Worm (Caenorhabditis elegans): Measurements from ENCODE around the gene C55C3.3.
A peak's percentile ranks its signal among the peaks of the same experiment; 100 is the strongest.

C55C3.3 gene

ce11 chrIV:5691189-5691588, 6.1 kb downstream of the C55C3.3 start:
- peak; percentile 22; the same call in 1 of the 2 replicates for TF ChIP-seq flt-1 (GFP tag; IDR thresholded peaks at IDR 0.05)
- peak; percentile 32; the same call in 1 of the 2 replicates for TF ChIP-seq ztf-23 (GFP tag; IDR thresholded peaks at IDR 0.05)

- TF ChIP-seq T22C8.4 (GFP tag; IDR thresholded peaks at IDR 0.05) = no peak
- no peak for TF ChIP-seq cog-1 (tag; optimal IDR thresholded peaks at IDR 0.05)
- TF ChIP-seq ref-1 (GFP tag; conservative IDR thresholded peaks at IDR 0.05) = no peak
- no peak for TF ChIP-seq ztf-23 (GFP tag; IDR thresholded peaks at IDR 0.05)
- no peak for TF ChIP-seq klf-2 (GFP tag; conservative IDR thresholded peaks at IDR 0.05)
- no peak for TF ChIP-seq tab-1 (GFP tag; IDR thresholded peaks at IDR 0.05)
- no peak for TF ChIP-seq med-1 (GFP tag; optimal IDR thresholded peaks at IDR 0.05; ENCODE audit: insufficient read depth)
- TF ChIP-seq flt-1 (GFP tag; IDR thresholded peaks at IDR 0.05) = no peak
- TF ChIP-seq ztf-29 (GFP tag; IDR thresholded peaks at IDR 0.05) = no peak
Observed at ce11 chrIV:5700372-5700771, 15.3 kb downstream of the C55C3.3 start.

- TF ChIP-seq klf-2 (GFP tag; conservative IDR thresholded peaks at IDR 0.05) (no peak), flt-1 (GFP tag; IDR thresholded peaks at IDR 0.05) (no peak), tab-1 (GFP tag; IDR thresholded peaks at IDR 0.05) (no peak), ref-1 (GFP tag; conservative IDR thresholded peaks at IDR 0.05) (no peak), ztf-23 (GFP tag; IDR thresholded peaks at IDR 0.05) (no peak), ztf-29 (GFP tag; IDR thresholded peaks at IDR 0.05) (no peak), cog-1 (tag; optimal IDR thresholded peaks at IDR 0.05) (no peak), T22C8.4 (GFP tag; IDR thresholded peaks at IDR 0.05) (no peak), med-1 (GFP tag; optimal IDR thresholded peaks at IDR 0.05; ENCODE audit: insufficient read depth) (no peak)
Observed at ce11 chrIV:5701646-5702045, 16.6 kb downstream of the C55C3.3 start.

- TF ChIP-seq klf-2 (GFP tag; conservative IDR thresholded peaks at IDR 0.05) (no peak), med-1 (GFP tag; optimal IDR thresholded peaks at IDR 0.05; ENCODE audit: insufficient read depth) (no peak), cog-1 (tag; optimal IDR thresholded peaks at IDR 0.05) (no peak), T22C8.4 (GFP tag; IDR thresholded peaks at IDR 0.05) (no peak), ztf-23 (GFP tag; IDR thresholded peaks at IDR 0.05) (no peak), flt-1 (GFP tag; IDR thresholded peaks at IDR 0.05) (no peak), ref-1 (GFP tag; conservative IDR thresholded peaks at IDR 0.05) (no peak), tab-1 (GFP tag; IDR thresholded peaks at IDR 0.05) (no peak), ztf-29 (GFP tag; IDR thresholded peaks at IDR 0.05) (no peak)
Observed at ce11 chrIV:5703443-5703842, 18.4 kb downstream of the C55C3.3 start, which contains the start of the genes C55C3.73 and perm-5. C55C3.73 (minus strand) TSS chrIV:5703451. perm-5 (minus strand) TSS chrIV:5703468.

- no peak for TF ChIP-seq tab-1 (GFP tag; IDR thresholded peaks at IDR 0.05)
- TF ChIP-seq ref-1 (GFP tag; conservative IDR thresholded peaks at IDR 0.05) = no peak
Observed at ce11 chrIV:5703917-5704316, 18.8 kb downstream of the C55C3.3 start.

- TF ChIP-seq flt-1 (GFP tag; IDR thresholded peaks at IDR 0.05) = no peak
- no peak for TF ChIP-seq T22C8.4 (GFP tag; IDR thresholded peaks at IDR 0.05)
- no peak for TF ChIP-seq klf-2 (GFP tag; conservative IDR thresholded peaks at IDR 0.05)
- no peak for TF ChIP-seq ref-1 (GFP tag; conservative IDR thresholded peaks at IDR 0.05)
- no peak for TF ChIP-seq ztf-29 (GFP tag; IDR thresholded peaks at IDR 0.05)
- TF ChIP-seq med-1 (GFP tag; optimal IDR thresholded peaks at IDR 0.05; ENCODE audit: insufficient read depth) = no peak
- TF ChIP-seq ztf-23 (GFP tag; IDR thresholded peaks at IDR 0.05) = no peak
- no peak for TF ChIP-seq tab-1 (GFP tag; IDR thresholded peaks at IDR 0.05)
- no peak for TF ChIP-seq cog-1 (tag; optimal IDR thresholded peaks at IDR 0.05)
Observed at ce11 chrIV:5706603-5707002, 21.5 kb downstream of the C55C3.3 start.

ce11 chrIV:5708796-5709195, 23.7 kb downstream of the C55C3.3 start, which contains the start of gene C55C3.1:
C55C3.1 (plus strand) TSS chrIV:5709096.
- TF ChIP-seq tab-1 (GFP tag; IDR thresholded peaks at IDR 0.05) = no peak
- TF ChIP-seq ztf-23 (GFP tag; IDR thresholded peaks at IDR 0.05) = no peak

ce11 chrIV:5715341-5716112, 30.4 kb downstream of the C55C3.3 start:
- TF ChIP-seq ref-1 (GFP tag; conservative IDR thresholded peaks at IDR 0.05) (no peak), klf-2 (GFP tag; conservative IDR thresholded peaks at IDR 0.05) (no peak), tab-1 (GFP tag; IDR thresholded peaks at IDR 0.05) (no peak), cog-1 (tag; optimal IDR thresholded peaks at IDR 0.05) (no peak)

ce11 chrIV:5723659-5724058, 38.6 kb downstream of the C55C3.3 start:
- TF ChIP-seq tab-1 (GFP tag; IDR thresholded peaks at IDR 0.05) = no peak
- TF ChIP-seq flt-1 (GFP tag; IDR thresholded peaks at IDR 0.05) = no peak
- no peak for TF ChIP-seq T22C8.4 (GFP tag; IDR thresholded peaks at IDR 0.05)
- TF ChIP-seq med-1 (GFP tag; optimal IDR thresholded peaks at IDR 0.05; ENCODE audit: insufficient read depth) = no peak
- no peak for TF ChIP-seq cog-1 (tag; optimal IDR thresholded peaks at IDR 0.05)
- TF ChIP-seq ref-1 (GFP tag; conservative IDR thresholded peaks at IDR 0.05) = no peak
- no peak for TF ChIP-seq klf-2 (GFP tag; conservative IDR thresholded peaks at IDR 0.05)
- no peak for TF ChIP-seq ztf-29 (GFP tag; IDR thresholded peaks at IDR 0.05)
- TF ChIP-seq ztf-23 (GFP tag; IDR thresholded peaks at IDR 0.05) = no peak

ce11 chrIV:5725300-5725699, 40.2 kb downstream of the C55C3.3 start, which contains the start of gene H35B03.1:
H35B03.1 (plus strand) TSS chrIV:5725600.
- no peak for TF ChIP-seq cog-1 (tag; optimal IDR thresholded peaks at IDR 0.05)
- TF ChIP-seq ztf-29 (GFP tag; IDR thresholded peaks at IDR 0.05) = no peak
- TF ChIP-seq T22C8.4 (GFP tag; IDR thresholded peaks at IDR 0.05) = no peak
- no peak for TF ChIP-seq ref-1 (GFP tag; conservative IDR thresholded peaks at IDR 0.05)
- no peak for TF ChIP-seq tab-1 (GFP tag; IDR thresholded peaks at IDR 0.05)
- no peak for TF ChIP-seq klf-2 (GFP tag; conservative IDR thresholded peaks at IDR 0.05)
- TF ChIP-seq ztf-23 (GFP tag; IDR thresholded peaks at IDR 0.05) = no peak
- no peak for TF ChIP-seq med-1 (GFP tag; optimal IDR thresholded peaks at IDR 0.05; ENCODE audit: insufficient read depth)
- no peak for TF ChIP-seq flt-1 (GFP tag; IDR thresholded peaks at IDR 0.05)

All from whole organism, midembryonic.